Fruit fly (Drosophila melanogaster): Measurements from ENCODE around the gene CG4666.

CG4666 gene

DNA sequence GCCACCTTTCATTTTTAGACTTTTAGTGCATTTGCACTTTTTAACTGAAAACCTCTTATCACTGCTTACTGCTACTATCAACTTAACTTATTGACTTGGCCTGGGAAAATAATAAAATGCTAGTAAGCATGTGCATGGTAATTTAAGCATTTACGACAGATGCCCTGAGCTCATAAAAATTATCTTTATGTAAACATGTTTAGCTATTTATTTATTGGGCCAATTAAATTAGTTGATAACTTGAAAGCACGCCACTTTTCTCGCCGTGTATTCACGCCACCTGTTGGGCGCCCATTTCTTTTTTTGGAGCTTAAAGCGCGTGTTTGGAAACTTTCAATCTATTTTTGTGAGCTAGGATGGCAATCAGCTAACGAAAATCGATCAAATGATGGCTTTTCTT lies 14.6 kb upstream of the CG4666 start (continued):
- TF ChIP-seq ase (GFP tag; IDR thresholded peaks at IDR 0.05): no peak
- TF ChIP-seq HLH54F (GFP tag; optimal IDR thresholded peaks at IDR 0.05): no peak
- TF ChIP-seq al (GFP tag; IDR thresholded peaks at IDR 0.05): no peak
- TF ChIP-seq br (optimal IDR thresholded peaks at IDR 0.05): no peak
- peak; percentile 58 for TF ChIP-seq CG11504 (tag; optimal IDR thresholded peaks at IDR 0.05)
- no peak for TF ChIP-seq lov (optimal IDR thresholded peaks at IDR 0.05)
- TF ChIP-seq lov (GFP tag; IDR thresholded peaks at IDR 0.05): no peak
- 0 out of 3 replicates have a peak, but pooled peaks have one; percentile 22 for TF ChIP-seq otp (GFP tag; IDR thresholded peaks at IDR 0.05)
- no peak for TF ChIP-seq CG12299 (tag; optimal IDR thresholded peaks at IDR 0.05)
- peak; percentile 12 for TF ChIP-seq CG17359 (tag; optimal IDR thresholded peaks at IDR 0.05)
- no peak for TF ChIP-seq Drgx (GFP tag; IDR thresholded peaks at IDR 0.05)
- no peak for TF ChIP-seq CG13287 (GFP tag; IDR thresholded peaks at IDR 0.05; ENCODE audit: partially characterized antibody)
- TF ChIP-seq Dp (GFP tag; optimal IDR thresholded peaks at IDR 0.05): no peak
- no peak for TF ChIP-seq gce (GFP tag; IDR thresholded peaks at IDR 0.05)
- no peak for TF ChIP-seq CHES-1-like (GFP tag; optimal IDR thresholded peaks at IDR 0.05)
- no peak for TF ChIP-seq CG7372 (GFP tag; IDR thresholded peaks at IDR 0.05)
- no peak for TF ChIP-seq TFAM (GFP tag; optimal IDR thresholded peaks at IDR 0.05)
- TF ChIP-seq CG8290 (GFP tag; optimal IDR thresholded peaks at IDR 0.05): no peak
- TF ChIP-seq CG8290 (tag; optimal IDR thresholded peaks at IDR 0.05): peak in 1 of 2 experiments; percentile 7
- TF ChIP-seq crc (GFP tag; optimal IDR thresholded peaks at IDR 0.05): no peak
- TF ChIP-seq CG10979 (tag; optimal IDR thresholded peaks at IDR 0.05): peak; percentile 14
- TF ChIP-seq kay (GFP tag; optimal IDR thresholded peaks at IDR 0.05): no peak
- peak; percentile 2 for TF ChIP-seq CG12659 (GFP tag; optimal IDR thresholded peaks at IDR 0.05)
- TF ChIP-seq CG10654 (GFP tag; optimal IDR thresholded peaks at IDR 0.05): no peak
- TF ChIP-seq z (GFP tag; IDR thresholded peaks at IDR 0.05): no peak
- no peak for TF ChIP-seq NfI (GFP tag; optimal IDR thresholded peaks at IDR 0.05)
- TF ChIP-seq CG6813 (GFP tag; optimal IDR thresholded peaks at IDR 0.05): no peak
- no peak for TF ChIP-seq wek (GFP tag; optimal IDR thresholded peaks at IDR 0.05)
- TF ChIP-seq CG12155 (GFP tag; optimal IDR thresholded peaks at IDR 0.05): no peak
- TF ChIP-seq sc (optimal IDR thresholded peaks at IDR 0.05): no peak
- TF ChIP-seq sc (GFP tag; optimal IDR thresholded peaks at IDR 0.05): no peak
- no peak for TF ChIP-seq HLH4C (GFP tag; IDR thresholded peaks at IDR 0.05; ENCODE audit: partially characterized antibody)
- no peak for TF ChIP-seq trh (GFP tag; optimal IDR thresholded peaks at IDR 0.05)
- no peak for TF ChIP-seq Hr78 (GFP tag; optimal IDR thresholded peaks at IDR 0.05)
- no peak for TF ChIP-seq knrl (GFP tag; IDR thresholded peaks at IDR 0.05; ENCODE audit: partially characterized antibody)
- no peak for TF ChIP-seq crol (GFP tag; IDR thresholded peaks at IDR 0.05)
- TF ChIP-seq CG16863 (GFP tag; optimal IDR thresholded peaks at IDR 0.05): peak; percentile 5
- peak; percentile 17 for TF ChIP-seq CG4424 (GFP tag; optimal IDR thresholded peaks at IDR 0.05)
- TF ChIP-seq CG12942 (GFP tag; optimal IDR thresholded peaks at IDR 0.05): no peak
- TF ChIP-seq Tbp (GFP tag; optimal IDR thresholded peaks at IDR 0.05): no peak
- TF ChIP-seq CG7963 (GFP tag; IDR thresholded peaks at IDR 0.05; ENCODE audit: partially characterized antibody): no peak
- no peak for TF ChIP-seq Camta (GFP tag; optimal IDR thresholded peaks at IDR 0.05)
- TF ChIP-seq org-1 (GFP tag; optimal IDR thresholded peaks at IDR 0.05): no peak
- no peak for TF ChIP-seq Nf-YA (GFP tag; IDR thresholded peaks at IDR 0.05)
- no peak for TF ChIP-seq Hey (tag; optimal IDR thresholded peaks at IDR 0.05)
- no peak for TF ChIP-seq cwo (GFP tag; optimal IDR thresholded peaks at IDR 0.05)
- TF ChIP-seq sob (GFP tag; IDR thresholded peaks at IDR 0.05): no peak
- TF ChIP-seq twi (tag; optimal IDR thresholded peaks at IDR 0.05): no peak
- TF ChIP-seq CG2120 (GFP tag; optimal IDR thresholded peaks at IDR 0.05): peak; percentile 34
- no peak for TF ChIP-seq CG1792 (GFP tag; optimal IDR thresholded peaks at IDR 0.05)
- TF ChIP-seq Hr3 (GFP tag; optimal IDR thresholded peaks at IDR 0.05): peak; percentile 3
- no peak for TF ChIP-seq tap (tag; optimal IDR thresholded peaks at IDR 0.05)
- no peak for TF ChIP-seq CG17912 (GFP tag; optimal IDR thresholded peaks at IDR 0.05)
